Worm (Caenorhabditis elegans) whole organism, young adult: ENCODE measurements around the gene Y22D7AL.7.

Experiments used
- B0019.2 ChIP-seq: fragments of 200-800 bp; sonication (Bioruptor generic); conservative IDR thresholded peaks from 2 replicates; pipeline ENCODE4 v1.3.6; 2022; ENCODE audit warnings: missing genetic modification reagents, missing genetic modification characterization, missing compliant biosample characterization
- F39B2.1 ChIP-seq: fragments of 200-800 bp; sonication (Bioruptor generic); IDR thresholded peaks from 2 replicates; pipeline ENCODE4 v1.3.6; 2022; ENCODE audit warnings: missing genetic modification reagents, missing genetic modification characterization, missing compliant biosample characterization
- F52B5.7 ChIP-seq: sonication (generic microtip); optimal IDR thresholded peaks from 2 replicates; lab custom pipeline; 2016; ENCODE audit warnings: mild to moderate bottlenecking, missing genetic modification characterization, missing compliant biosample characterization
- ama-1 ChIP-seq, 3 experiments: fragments of 150-350 bp in 1 of 3; sonication (generic microtip) in 2 of 3; optimal IDR thresholded peaks; 2 replicates each; lab custom pipeline; 2014 to 2018; ENCODE audit warnings: missing biosample characterization in 2 of 3, missing genetic modification characterization in 2 of 3, missing genetic modification reagents in 2 of 3
- ceh-91 ChIP-seq: fragments of 200-800 bp; sonication (Bioruptor generic); IDR thresholded peaks from 2 replicates; pipeline ENCODE4 v1.3.6; 2022; ENCODE audit warnings: missing genetic modification reagents, missing genetic modification characterization, missing compliant biosample characterization
- ets-4 ChIP-seq: fragments of 200-800 bp; sonication (Bioruptor generic); optimal IDR thresholded peaks from 2 replicates; lab custom pipeline; 2018; ENCODE audit warnings: mild to moderate bottlenecking, missing genetic modification characterization, missing compliant biosample characterization
- madf-3 ChIP-seq: fragments of 200-800 bp; sonication (Bioruptor generic); IDR thresholded peaks from 2 replicates; pipeline ENCODE4 v1.3.6; 2022; ENCODE audit warnings: missing genetic modification reagents, missing genetic modification characterization, missing compliant biosample characterization
- rcor-1 ChIP-seq: fragments of 200-800 bp; sonication (Bioruptor generic); IDR thresholded peaks from 2 replicates; pipeline ENCODE4 v1.3.6; 2022; ENCODE audit warnings: missing genetic modification reagents, missing genetic modification characterization, missing compliant biosample characterization
- snpc-1.3 ChIP-seq: sonication (generic microtip); optimal IDR thresholded peaks from 2 replicates; lab custom pipeline; 2017; ENCODE audit warnings: missing genetic modification characterization, mild to moderate bottlenecking, missing compliant biosample characterization, antibody characterized with exemption, moderate library complexity, missing genotype, missing genetic modification reagents; ENCODE audit not compliant: insufficient read depth
- snpc-4 ChIP-seq, 5 experiments: fragments of 150-350 bp in 1 of 5; sonication (generic microtip) in 4 of 5; optimal IDR thresholded peaks; 2 replicates each; lab custom pipeline; 2014 to 2018; ENCODE audit warnings: missing genetic modification characterization in 5 of 5, missing biosample characterization in 3 of 5, antibody characterized with exemption in 2 of 5, mild to moderate bottlenecking in 2 of 5, missing compliant biosample characterization in 2 of 5, missing genotype in 2 of 5, moderate library complexity in 2 of 5, missing genetic modification reagents in 1 of 5
- unc-130 ChIP-seq: sonication (generic microtip); optimal IDR thresholded peaks from 2 replicates; lab custom pipeline; 2016; ENCODE audit warnings: missing genetic modification reagents, missing genetic modification characterization, missing compliant biosample characterization
- zim-3 ChIP-seq: sonication (generic microtip); optimal IDR thresholded peaks from 2 replicates; lab custom pipeline; 2017; ENCODE audit warnings: mild to moderate bottlenecking, missing genetic modification characterization, moderate library complexity, missing compliant biosample characterization

ce11 chrIII:1539366-1539765, 37.2 kb upstream of the Y22D7AL.7 start:
- TF ChIP-seq rcor-1 (GFP tag; lab: Robert Waterston, UW) (no peak), ceh-91 (no peak), F52B5.7 (tag; lab: Kevin White, UChicago) (no peak), madf-3 (GFP tag; lab: Robert Waterston, UW) (no peak), F39B2.1 (GFP tag; lab: Robert Waterston, UW) (no peak), ets-4 (GFP tag; lab: Kevin White, UChicago) (no peak), snpc-4 (GFP tag; optimal IDR thresholded peaks at IDR 0.05; lab: Kevin White, UChicago) (no peak), snpc-4 (tag; optimal IDR thresholded peaks at IDR 0.05; lab: Kevin White, UChicago) (no peak), zim-3 (tag; lab: Kevin White, UChicago) (no peak), B0019.2 (GFP tag; lab: Robert Waterston, UW) (no peak), unc-130 (no peak), ama-1 (optimal IDR thresholded peaks at IDR 0.05; lab: Kevin White, UChicago) (no peak), ama-1 (GFP tag; optimal IDR thresholded peaks at IDR 0.05; lab: Kevin White, UChicago) (no peak), snpc-1.3 (tag; lab: Kevin White, UChicago) (no peak)
